Fruit fly (Drosophila melanogaster) whole organism, embryonic: ENCODE data around the gene CG4658.
A peak's percentile ranks its signal among the peaks of the same experiment; 100 is the strongest.

Experiments used
- Bteb2 ChIP-seq: fragments of 200-800 bp; sonication (Bioruptor generic); optimal IDR thresholded peaks from 2 replicates; lab custom pipeline; 2016; ENCODE audit warnings: missing biosample characterization, missing genetic modification characterization
- CG10431 ChIP-seq: fragments of 200-800 bp; sonication (Bioruptor generic); optimal IDR thresholded peaks from 3 replicates; lab custom pipeline; 2018; ENCODE audit warnings: missing biosample characterization, mild to moderate bottlenecking, missing genetic modification characterization
- CG10565 ChIP-seq: fragments of 200-800 bp; sonication (Bioruptor generic); optimal IDR thresholded peaks from 3 replicates; lab custom pipeline; 2016; ENCODE audit warnings: missing biosample characterization, mild to moderate bottlenecking, missing genetic modification characterization
- CG11398 ChIP-seq: fragments of 200-800 bp; sonication (Bioruptor generic); optimal IDR thresholded peaks from 2 replicates; lab custom pipeline; 2016; ENCODE audit warnings: missing biosample characterization, missing genetic modification characterization
- CG11696 ChIP-seq: fragments of 200-800 bp; sonication (Bioruptor generic); IDR thresholded peaks from 2 replicates; pipeline ENCODE4 v1.3.6; 2022; ENCODE audit warnings: missing biosample characterization, missing genetic modification characterization
- CG12659 ChIP-seq: fragments of 200-800 bp; sonication (Bioruptor generic); optimal IDR thresholded peaks from 3 replicates; lab custom pipeline; 2017; ENCODE audit warnings: mild to moderate bottlenecking, missing biosample characterization, missing genetic modification reagents, missing genetic modification characterization
- CG12769 ChIP-seq: fragments of 200-800 bp; sonication (Bioruptor generic); optimal IDR thresholded peaks from 2 replicates; lab custom pipeline; 2019; ENCODE audit warnings: missing biosample characterization, mild to moderate bottlenecking, missing genetic modification characterization, moderate library complexity
- CG13894 ChIP-seq: fragments of 200-800 bp; sonication (Bioruptor generic); optimal IDR thresholded peaks from 3 replicates; lab custom pipeline; 2018; ENCODE audit warnings: missing biosample characterization, mild to moderate bottlenecking, missing genetic modification characterization, moderate library complexity
- CG14710 ChIP-seq: fragments of 200-800 bp; sonication (Bioruptor generic); optimal IDR thresholded peaks from 3 replicates; lab custom pipeline; 2019; ENCODE audit warnings: missing biosample characterization, mild to moderate bottlenecking, missing genetic modification characterization, moderate library complexity
- CG2129 ChIP-seq: fragments of 200-800 bp; sonication (Bioruptor generic); IDR thresholded peaks from 2 replicates; pipeline ENCODE4 v1.3.6; 2022; ENCODE audit warnings: missing biosample characterization, missing genetic modification characterization; ENCODE audit not compliant: partially characterized antibody
- CG31224 ChIP-seq: fragments of 200-800 bp; sonication (Bioruptor generic); IDR thresholded peaks from 2 replicates; pipeline ENCODE4 v1.3.6; 2022; ENCODE audit warnings: missing biosample characterization, missing genetic modification characterization
- CG31441 ChIP-seq: fragments of 200-800 bp; sonication (Bioruptor generic); IDR thresholded peaks from 2 replicates; pipeline ENCODE4 v1.3.6; 2022; ENCODE audit warnings: missing biosample characterization, missing genetic modification characterization
- CG34224 ChIP-seq: fragments of 200-800 bp; sonication (Bioruptor generic); IDR thresholded peaks from 3 replicates; pipeline ENCODE4 v1.3.6; 2022; ENCODE audit warnings: missing biosample characterization, missing genetic modification characterization; ENCODE audit not compliant: partially characterized antibody
- CG3726 ChIP-seq: fragments of 200-800 bp; sonication (Bioruptor generic); IDR thresholded peaks from 3 replicates; pipeline ENCODE4, ENCODE4 v1.3.6; 2022; ENCODE audit warnings: missing biosample characterization, missing genetic modification characterization
- CG43689 ChIP-seq: fragments of 200-800 bp; sonication (Bioruptor generic); IDR thresholded peaks from 2 replicates; pipeline ENCODE4 v1.3.6; 2022; ENCODE audit warnings: missing biosample characterization, missing genetic modification characterization
- CG5245 ChIP-seq: fragments of 200-800 bp; sonication (Bioruptor generic); optimal IDR thresholded peaks from 3 replicates; lab custom pipeline; 2016; ENCODE audit warnings: missing biosample characterization, missing genetic modification characterization
- CG7786 ChIP-seq: fragments of 200-800 bp; sonication (Bioruptor generic); optimal IDR thresholded peaks from 2 replicates; lab custom pipeline; 2016; ENCODE audit warnings: missing biosample characterization, missing genetic modification characterization
- CG9727 ChIP-seq: fragments of 200-800 bp; sonication (Bioruptor generic); optimal IDR thresholded peaks from 3 replicates; lab custom pipeline; 2017; ENCODE audit warnings: missing biosample characterization, mild to moderate bottlenecking, missing genetic modification characterization
- D ChIP-seq, 2 experiments: fragments of 200-800 bp in 1 of 2; fragments of >200 bp in 1 of 2; sonication (Bioruptor generic) in 1 of 2; optimal IDR thresholded peaks; 2 replicates in 1 of 2; 3 replicates in 1 of 2; lab custom pipeline; 2017; ENCODE audit warnings: mild to moderate bottlenecking in 1 of 2, missing biosample characterization in 1 of 2, missing genetic modification characterization in 1 of 2, missing genetic modification reagents in 1 of 2
- Doc3 ChIP-seq: fragments of 200-800 bp; sonication (Bioruptor generic); IDR thresholded peaks from 3 replicates; pipeline ENCODE4 v1.3.6; 2022; ENCODE audit warnings: missing biosample characterization, missing genetic modification characterization; ENCODE audit not compliant: partially characterized antibody
- E2f2 ChIP-seq: fragments of 200-800 bp; sonication (Bioruptor generic); IDR thresholded peaks from 2 replicates; pipeline ENCODE4 v1.3.6; 2022; ENCODE audit warnings: missing biosample characterization, missing genetic modification characterization
- HmgD ChIP-seq: fragments of 200-800 bp; sonication (Bioruptor generic); optimal IDR thresholded peaks from 3 replicates; lab custom pipeline; 2016; ENCODE audit warnings: missing biosample characterization, missing genetic modification characterization
- HmgZ ChIP-seq: fragments of 200-800 bp; sonication (Bioruptor generic); optimal IDR thresholded peaks from 2 replicates; lab custom pipeline; 2018; ENCODE audit warnings: missing biosample characterization, mild to moderate bottlenecking, missing genetic modification characterization
- Mad ChIP-seq: fragments of 200-800 bp; sonication (Bioruptor generic); optimal IDR thresholded peaks from 2 replicates; lab custom pipeline; 2016; ENCODE audit warnings: missing biosample characterization, missing genetic modification characterization
- Mes4 ChIP-seq: fragments of 200-800 bp; sonication (Bioruptor generic); optimal IDR thresholded peaks from 2 replicates; lab custom pipeline; 2016; ENCODE audit warnings: missing biosample characterization, missing genetic modification characterization
- Sry-β ChIP-seq: fragments of 200-800 bp; sonication (Bioruptor generic); optimal IDR thresholded peaks from 2 replicates; lab custom pipeline; 2018; ENCODE audit warnings: missing biosample characterization, mild to moderate bottlenecking, missing genetic modification characterization, moderate library complexity
- Trl ChIP-seq, 3 experiments: fragments of >200 bp in 2 of 3; fragments of 200-800 bp in 1 of 3; sonication (Bioruptor generic) in 1 of 3; optimal IDR thresholded peaks; 2 replicates in 1 of 3; 3 replicates in 2 of 3; lab custom pipeline; 2016 to 2017; ENCODE audit warnings: missing biosample characterization in 1 of 3, missing genetic modification characterization in 1 of 3
- al ChIP-seq: fragments of 200-800 bp; sonication (Bioruptor generic); IDR thresholded peaks from 2 replicates; pipeline ENCODE4 v1.3.6; 2022; ENCODE audit warnings: missing biosample characterization, missing genetic modification characterization
- caup ChIP-seq: fragments of 200-800 bp; sonication (Bioruptor generic); optimal IDR thresholded peaks from 3 replicates; lab custom pipeline; 2017; ENCODE audit warnings: missing biosample characterization, mild to moderate bottlenecking, missing genetic modification characterization, moderate library complexity; ENCODE audit not compliant: severe bottlenecking
- chn ChIP-seq: fragments of 200-800 bp; sonication (Bioruptor generic); optimal IDR thresholded peaks from 2 replicates; lab custom pipeline; 2016; ENCODE audit warnings: missing biosample characterization, missing genetic modification characterization
- dan ChIP-seq: fragments of 200-800 bp; sonication (Bioruptor generic); IDR thresholded peaks from 2 replicates; pipeline ENCODE4 v1.3.6; 2022; ENCODE audit warnings: missing biosample characterization, missing genetic modification characterization
- esg ChIP-seq: fragments of 200-800 bp; sonication (Bioruptor generic); conservative IDR thresholded peaks from 2 replicates; pipeline ENCODE4 v1.3.6; 2022; ENCODE audit warnings: missing biosample characterization, missing genetic modification characterization
- eve ChIP-seq, 2 experiments: fragments of >200 bp; optimal IDR thresholded peaks; 2 replicates each; lab custom pipeline; 2017; ENCODE audit warnings: missing biosample characterization in 2 of 2, missing genetic modification characterization in 2 of 2
- fd64A ChIP-seq: fragments of 200-800 bp; sonication (Bioruptor generic); optimal IDR thresholded peaks from 3 replicates; lab custom pipeline; 2018; ENCODE audit warnings: missing biosample characterization, mild to moderate bottlenecking, missing genetic modification characterization
- gro ChIP-seq: fragments of 200-800 bp; sonication (Bioruptor generic); optimal IDR thresholded peaks from 2 replicates; lab custom pipeline; 2016; ENCODE audit warnings: missing biosample characterization, missing genetic modification characterization
- knrl ChIP-seq: fragments of 200-800 bp; sonication (Bioruptor generic); IDR thresholded peaks from 3 replicates; pipeline ENCODE4 v1.3.6; 2022; ENCODE audit warnings: missing biosample characterization, missing genetic modification characterization; ENCODE audit not compliant: partially characterized antibody
- maf-S ChIP-seq: fragments of 200-800 bp; sonication (Bioruptor generic); optimal IDR thresholded peaks from 2 replicates; lab custom pipeline; 2016; ENCODE audit warnings: missing biosample characterization, missing genetic modification characterization
- nmo ChIP-seq: fragments of 200-800 bp; sonication (Bioruptor generic); optimal IDR thresholded peaks from 2 replicates; lab custom pipeline; 2018; ENCODE audit warnings: missing biosample characterization, mild to moderate bottlenecking, missing genetic modification characterization, moderate library complexity
- org-1 ChIP-seq: fragments of 200-800 bp; sonication (Bioruptor generic); optimal IDR thresholded peaks from 2 replicates; lab custom pipeline; 2017; ENCODE audit warnings: missing biosample characterization, missing genetic modification characterization
- pzg ChIP-seq: fragments of 200-800 bp; sonication (Bioruptor generic); optimal IDR thresholded peaks from 3 replicates; lab custom pipeline; 2018; ENCODE audit warnings: missing biosample characterization, mild to moderate bottlenecking, missing genetic modification characterization, moderate library complexity
- schlank ChIP-seq: fragments of 200-800 bp; sonication (Bioruptor generic); optimal IDR thresholded peaks from 2 replicates; lab custom pipeline; 2018; ENCODE audit warnings: missing biosample characterization, mild to moderate bottlenecking, missing genetic modification characterization
- sens-2 ChIP-seq: fragments of 200-800 bp; sonication (Bioruptor generic); IDR thresholded peaks from 2 replicates; pipeline ENCODE4 v1.3.6; 2022; ENCODE audit warnings: missing biosample characterization, missing genetic modification characterization
- shn ChIP-seq: fragments of 200-800 bp; sonication (Bioruptor generic); optimal IDR thresholded peaks from 3 replicates; lab custom pipeline; 2016; ENCODE audit warnings: missing biosample characterization, missing genetic modification characterization
- sr ChIP-seq: fragments of 200-800 bp; sonication (Bioruptor generic); IDR thresholded peaks from 3 replicates; pipeline ENCODE4 v1.3.6; 2022; ENCODE audit warnings: missing biosample characterization, missing genetic modification characterization
- stwl ChIP-seq: fragments of 200-800 bp; sonication (Bioruptor generic); optimal IDR thresholded peaks from 3 replicates; lab custom pipeline; 2018; ENCODE audit warnings: missing biosample characterization, mild to moderate bottlenecking, missing genetic modification characterization, moderate library complexity
- toy ChIP-seq: fragments of 200-800 bp; sonication (Bioruptor generic); IDR thresholded peaks from 2 replicates; pipeline ENCODE4 v1.3.6; 2022; ENCODE audit warnings: missing biosample characterization, missing genetic modification characterization
- tup ChIP-seq: fragments of 200-800 bp; sonication (Bioruptor generic); optimal IDR thresholded peaks from 2 replicates; lab custom pipeline; 2016; ENCODE audit warnings: missing biosample characterization, mild to moderate bottlenecking, missing genetic modification characterization, moderate library complexity

Gene CG4658

DNA sequence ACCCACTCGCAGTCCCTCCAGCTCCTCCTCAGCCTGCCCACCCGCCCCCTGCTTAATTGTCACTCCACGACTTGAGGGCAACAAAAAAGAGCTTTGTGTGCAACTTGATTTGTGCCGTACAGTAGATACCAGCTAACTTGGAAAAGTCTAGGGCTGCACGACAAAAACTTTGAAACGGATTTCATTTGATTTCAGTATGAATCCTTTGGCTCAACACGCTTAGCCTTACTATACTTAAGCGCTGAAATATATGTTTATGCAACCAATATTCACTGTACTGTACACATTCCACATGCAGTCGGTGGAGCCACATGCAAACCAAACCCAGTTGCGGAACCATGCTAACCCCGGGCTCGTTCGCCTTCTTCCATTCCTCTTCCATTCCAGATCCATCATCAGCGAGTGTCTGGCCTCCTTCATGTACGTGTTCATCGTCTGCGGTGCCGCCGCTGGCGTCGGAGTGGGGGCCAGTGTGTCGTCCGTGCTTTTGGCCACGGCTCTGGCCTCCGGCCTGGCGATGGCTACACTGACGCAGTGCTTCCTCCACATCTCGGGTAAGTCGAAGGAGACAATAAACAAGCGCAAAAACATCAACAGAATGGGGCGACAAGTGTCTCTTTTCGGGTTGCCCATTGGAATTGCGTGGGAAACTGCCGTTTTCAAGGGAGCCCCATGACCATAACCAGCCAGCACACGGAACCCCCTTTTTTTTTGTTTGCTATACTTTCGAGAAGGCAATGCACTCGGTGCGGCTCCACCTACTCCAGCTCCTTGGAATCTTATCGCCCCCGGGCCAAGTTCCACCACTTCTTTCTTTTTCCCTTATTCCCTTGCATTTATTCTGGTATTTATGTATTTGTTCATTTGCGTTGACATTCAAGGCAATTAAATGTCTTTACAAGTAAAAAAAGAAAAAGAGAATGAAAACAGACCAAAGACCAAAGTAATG lies 29.7 kb downstream of the CG4658 start (continued):
- TF ChIP-seq pzg: no peak
- TF ChIP-seq Doc3 (GFP tag; lab: Robert Waterston, UW): no peak
- no peak for TF ChIP-seq CG31224 (GFP tag; lab: Robert Waterston, UW)
- TF ChIP-seq CG10431: no peak
- no peak for TF ChIP-seq CG2129 (GFP tag; lab: Robert Waterston, UW)
- TF ChIP-seq CG9727 (GFP tag; lab: Kevin White, UChicago): peak; percentile 29
- no peak for TF ChIP-seq CG11398
- no peak for TF ChIP-seq Bteb2 (GFP tag; lab: Kevin White, UChicago)
- no peak for TF ChIP-seq E2f2 (GFP tag; lab: Robert Waterston, UW)
- no peak for TF ChIP-seq gro (GFP tag; lab: Kevin White, UChicago)
- no peak for TF ChIP-seq caup
- 0 out of 3 replicates have a peak, but pooled peaks have one; percentile 33 for TF ChIP-seq sr (GFP tag; lab: Robert Waterston, UW)
- TF ChIP-seq toy (GFP tag; lab: Robert Waterston, UW): no peak
- no peak for TF ChIP-seq sens-2
- TF ChIP-seq CG12769 (tag; lab: Kevin White, UChicago): no peak
- no peak for TF ChIP-seq HmgZ (tag; lab: Kevin White, UChicago)
- TF ChIP-seq Sry-β: no peak
- TF ChIP-seq CG34224 (GFP tag; lab: Robert Waterston, UW): no peak
- TF ChIP-seq nmo (GFP tag; lab: Kevin White, UChicago): peak; percentile 76
- no peak for TF ChIP-seq knrl (GFP tag; lab: Robert Waterston, UW)
- peak; percentile 49 for TF ChIP-seq CG5245 (GFP tag; lab: Kevin White, UChicago)
- no peak for TF ChIP-seq al (GFP tag; lab: Robert Waterston, UW)
- no peak for TF ChIP-seq schlank (tag; lab: Kevin White, UChicago)
- TF ChIP-seq tup (GFP tag; lab: Kevin White, UChicago): no peak
- TF ChIP-seq CG13894 (tag; lab: Kevin White, UChicago): no peak
- peak; percentile 57; the same call in 1 of the 3 replicates for TF ChIP-seq CG3726
- peak; percentile 20 for TF ChIP-seq Mes4 (GFP tag; lab: Kevin White, UChicago)
- no peak for TF ChIP-seq maf-S (GFP tag; lab: Kevin White, UChicago)
- no peak for TF ChIP-seq D (optimal IDR thresholded peaks at IDR 0.05; lab: Kevin White, UChicago)
- TF ChIP-seq D (GFP tag; optimal IDR thresholded peaks at IDR 0.05; lab: Kevin White, UChicago): peak; percentile 67
- no peak for TF ChIP-seq HmgD (GFP tag; lab: Kevin White, UChicago)
- TF ChIP-seq CG43689 (GFP tag; lab: Robert Waterston, UW): 0 out of 2 replicates have a peak, but pooled peaks have one; percentile 4
- no peak for TF ChIP-seq stwl (tag; lab: Kevin White, UChicago)
- TF ChIP-seq org-1 (GFP tag; lab: Kevin White, UChicago): peak; percentile 37
- TF ChIP-seq CG11696: no peak
- TF ChIP-seq fd64A (GFP tag; lab: Kevin White, UChicago): peak; percentile 39
- no peak for TF ChIP-seq Mad (GFP tag; lab: Kevin White, UChicago)
- TF ChIP-seq eve (GFP tag; optimal IDR thresholded peaks at IDR 0.05; lab: Kevin White, UChicago): no peak
- 0 out of 2 replicates have a peak, but pooled peaks have one; percentile 12 for TF ChIP-seq esg (GFP tag; lab: Robert Waterston, UW)
- no peak for TF ChIP-seq dan (GFP tag; lab: Robert Waterston, UW)
- TF ChIP-seq CG10565 (GFP tag; lab: Kevin White, UChicago): no peak
- TF ChIP-seq Trl (optimal IDR thresholded peaks at IDR 0.05; lab: Kevin White, UChicago): no peak
- TF ChIP-seq Trl (GFP tag; optimal IDR thresholded peaks at IDR 0.05; lab: Kevin White, UChicago): peak; percentile 11
- no peak for TF ChIP-seq chn (GFP tag; lab: Kevin White, UChicago)
- peak; percentile 47 for TF ChIP-seq CG14710 (tag; lab: Kevin White, UChicago)
- peak; percentile 6 for TF ChIP-seq shn (GFP tag; lab: Kevin White, UChicago)
- TF ChIP-seq CG12659 (GFP tag; lab: Kevin White, UChicago): no peak
- TF ChIP-seq CG31441 (GFP tag; lab: Robert Waterston, UW): peak; percentile 68
- TF ChIP-seq CG7786 (GFP tag; lab: Kevin White, UChicago): peak; percentile 6
